Fruit fly (Drosophila melanogaster) whole organism, embryonic: ENCODE results near the gene Doc1.

Source experiments
- ATbp ChIP-seq: fragments of 200-800 bp; sonication (Bioruptor generic); optimal IDR thresholded peaks from 2 replicates; lab custom pipeline; 2017; ENCODE audit warnings: missing biosample characterization, mild to moderate bottlenecking, missing genetic modification characterization, missing genetic modification reagents
- Adf1 ChIP-seq: fragments of 200-800 bp; sonication (Bioruptor generic); IDR thresholded peaks from 2 replicates; pipeline ENCODE4 v1.3.6; 2022; ENCODE audit warnings: missing biosample characterization, missing genetic modification characterization
- Aef1 ChIP-seq: fragments of 200-800 bp; sonication (Bioruptor generic); IDR thresholded peaks from 3 replicates; pipeline ENCODE4 v1.3.6; 2022; ENCODE audit warnings: missing biosample characterization, missing genetic modification characterization
- Atf-2 ChIP-seq: fragments of 200-800 bp; sonication (Bioruptor generic); optimal IDR thresholded peaks from 2 replicates; lab custom pipeline; 2016; ENCODE audit warnings: missing biosample characterization, missing genetic modification characterization
- Bgb ChIP-seq: fragments of 200-800 bp; sonication (Bioruptor generic); IDR thresholded peaks from 2 replicates; pipeline ENCODE4 v1.3.6; 2022; ENCODE audit warnings: missing biosample characterization, missing genetic modification characterization; ENCODE audit not compliant: partially characterized antibody
- Bteb2 ChIP-seq: fragments of 200-800 bp; sonication (Bioruptor generic); optimal IDR thresholded peaks from 2 replicates; lab custom pipeline; 2016; ENCODE audit warnings: missing biosample characterization, missing genetic modification characterization
- CG10274 ChIP-seq: fragments of 200-800 bp; sonication (Bioruptor generic); optimal IDR thresholded peaks from 3 replicates; lab custom pipeline; 2017; ENCODE audit warnings: missing biosample characterization, mild to moderate bottlenecking, missing genetic modification characterization
- CG10462 ChIP-seq: fragments of 200-800 bp; sonication (Bioruptor generic); optimal IDR thresholded peaks from 2 replicates; lab custom pipeline; 2016; ENCODE audit warnings: missing biosample characterization, missing genetic modification characterization
- CG11695 ChIP-seq: fragments of 200-800 bp; sonication (Bioruptor generic); IDR thresholded peaks from 3 replicates; pipeline ENCODE4 v1.3.6; 2022; ENCODE audit warnings: missing biosample characterization, missing genetic modification characterization
- CG12659 ChIP-seq: fragments of 200-800 bp; sonication (Bioruptor generic); optimal IDR thresholded peaks from 3 replicates; lab custom pipeline; 2017; ENCODE audit warnings: mild to moderate bottlenecking, missing biosample characterization, missing genetic modification reagents, missing genetic modification characterization
- CG14441 ChIP-seq: fragments of 200-800 bp; sonication (Bioruptor generic); IDR thresholded peaks from 2 replicates; pipeline ENCODE4 v1.3.6; 2022; ENCODE audit warnings: missing biosample characterization, missing genetic modification characterization
- CG17829 ChIP-seq: fragments of 200-800 bp; optimal IDR thresholded peaks from 2 replicates; lab custom pipeline; 2019; ENCODE audit warnings: missing biosample characterization, mild to moderate bottlenecking, missing genetic modification characterization, moderate library complexity
- CG1832 ChIP-seq: fragments of 200-800 bp; sonication (Bioruptor generic); optimal IDR thresholded peaks from 2 replicates; lab custom pipeline; 2017; ENCODE audit warnings: missing biosample characterization, mild to moderate bottlenecking, missing genetic modification characterization, inconsistent platforms
- CG18599 ChIP-seq: fragments of 200-800 bp; sonication (Bioruptor generic); optimal IDR thresholded peaks from 3 replicates; lab custom pipeline; 2017; ENCODE audit warnings: missing biosample characterization, missing genetic modification characterization, mild to moderate bottlenecking, moderate library complexity, missing genetic modification reagents
- CG31224 ChIP-seq: fragments of 200-800 bp; sonication (Bioruptor generic); IDR thresholded peaks from 2 replicates; pipeline ENCODE4 v1.3.6; 2022; ENCODE audit warnings: missing biosample characterization, missing genetic modification characterization
- CG34224 ChIP-seq: fragments of 200-800 bp; sonication (Bioruptor generic); IDR thresholded peaks from 3 replicates; pipeline ENCODE4 v1.3.6; 2022; ENCODE audit warnings: missing biosample characterization, missing genetic modification characterization; ENCODE audit not compliant: partially characterized antibody
- CG3838 ChIP-seq: fragments of 200-800 bp; sonication (Bioruptor generic); optimal IDR thresholded peaks from 3 replicates; lab custom pipeline; 2016; ENCODE audit warnings: missing biosample characterization, missing genetic modification characterization
- CG43689 ChIP-seq: fragments of 200-800 bp; sonication (Bioruptor generic); IDR thresholded peaks from 2 replicates; pipeline ENCODE4 v1.3.6; 2022; ENCODE audit warnings: missing biosample characterization, missing genetic modification characterization
- CG6254 ChIP-seq: fragments of 200-800 bp; sonication (Bioruptor generic); optimal IDR thresholded peaks from 3 replicates; lab custom pipeline; 2017; ENCODE audit warnings: mild to moderate bottlenecking, missing biosample characterization, missing genetic modification reagents, missing genetic modification characterization
- CG7372 ChIP-seq: fragments of 200-800 bp; sonication (Bioruptor generic); IDR thresholded peaks from 2 replicates; pipeline ENCODE4 v1.3.6; 2022; ENCODE audit warnings: missing biosample characterization, missing genetic modification characterization
- CG8924 ChIP-seq: fragments of 200-800 bp; optimal IDR thresholded peaks from 3 replicates; lab custom pipeline; 2019; ENCODE audit warnings: missing biosample characterization, mild to moderate bottlenecking, missing genetic modification characterization, moderate library complexity
- CG9876 ChIP-seq: fragments of 200-800 bp; sonication (Bioruptor generic); optimal IDR thresholded peaks from 2 replicates; lab custom pipeline; 2016; ENCODE audit warnings: missing biosample characterization, missing genetic modification characterization
- Dek ChIP-seq: fragments of 200-800 bp; sonication (Bioruptor generic); optimal IDR thresholded peaks from 3 replicates; lab custom pipeline; 2019; ENCODE audit warnings: missing biosample characterization, mild to moderate bottlenecking, missing genetic modification characterization, moderate library complexity
- HHEX ChIP-seq: fragments of 200-800 bp; sonication (Bioruptor generic); optimal IDR thresholded peaks from 3 replicates; lab custom pipeline; 2017; ENCODE audit warnings: missing biosample characterization, mild to moderate bottlenecking, missing genetic modification characterization, missing genetic modification reagents
- HLH4C ChIP-seq: fragments of 200-800 bp; sonication (Bioruptor generic); IDR thresholded peaks from 3 replicates; pipeline ENCODE4 v1.3.6; 2022; ENCODE audit warnings: missing biosample characterization, missing genetic modification characterization; ENCODE audit not compliant: partially characterized antibody
- Lhr ChIP-seq: fragments of 200-800 bp; sonication (Bioruptor generic); optimal IDR thresholded peaks from 3 replicates; lab custom pipeline; 2017; ENCODE audit warnings: mild to moderate bottlenecking, missing biosample characterization, missing genetic modification reagents, missing genetic modification characterization
- Med ChIP-seq: fragments of 200-800 bp; sonication (Bioruptor generic); peaks from one replicate; lab custom pipeline; 2016; ENCODE audit warnings: missing biosample characterization, missing genetic modification characterization, mild to moderate bottlenecking, inconsistent platforms, moderate library complexity
- Oli ChIP-seq: fragments of 200-800 bp; sonication (Bioruptor generic); optimal IDR thresholded peaks from 2 replicates; lab custom pipeline; 2018; ENCODE audit warnings: missing biosample characterization, mild to moderate bottlenecking, missing genetic modification characterization, moderate library complexity
- Poxn ChIP-seq: fragments of 200-800 bp; sonication (Bioruptor generic); IDR thresholded peaks from 2 replicates; pipeline ENCODE4 v1.3.6; 2022; ENCODE audit warnings: missing biosample characterization, missing genetic modification characterization
- Rfx ChIP-seq: fragments of 200-800 bp; sonication (Bioruptor generic); IDR thresholded peaks from 2 replicates; pipeline ENCODE4 v1.3.6; 2022; ENCODE audit warnings: missing biosample characterization, missing genetic modification characterization
- Sox100B ChIP-seq: fragments of 200-800 bp; sonication (Bioruptor generic); optimal IDR thresholded peaks from 3 replicates; lab custom pipeline; 2018; ENCODE audit warnings: missing biosample characterization, mild to moderate bottlenecking, missing genetic modification characterization
- Sry-δ ChIP-seq: fragments of 200-800 bp; sonication (Bioruptor generic); optimal IDR thresholded peaks from 2 replicates; lab custom pipeline; 2016; ENCODE audit warnings: missing biosample characterization, missing genetic modification characterization
- Vsx1 ChIP-seq: fragments of 200-800 bp; sonication (Bioruptor generic); optimal IDR thresholded peaks from 2 replicates; lab custom pipeline; 2017; ENCODE audit warnings: missing biosample characterization, mild to moderate bottlenecking, missing genetic modification characterization, missing genetic modification reagents
- Xbp1 ChIP-seq: fragments of 200-800 bp; sonication (Bioruptor generic); optimal IDR thresholded peaks from 3 replicates; lab custom pipeline; 2016; ENCODE audit warnings: missing biosample characterization, mild to moderate bottlenecking, missing genetic modification characterization
- amos ChIP-seq: fragments of 200-800 bp; sonication (Bioruptor generic); IDR thresholded peaks from 2 replicates; pipeline ENCODE4 v1.3.6; 2022; ENCODE audit warnings: missing biosample characterization, missing genetic modification characterization; ENCODE audit not compliant: partially characterized antibody
- chm ChIP-seq: fragments of 200-800 bp; sonication (Bioruptor generic); IDR thresholded peaks from 2 replicates; pipeline ENCODE4 v1.3.6; 2022; ENCODE audit warnings: missing biosample characterization, missing genetic modification characterization
- dmrt99B ChIP-seq: fragments of 200-800 bp; sonication (Bioruptor generic); optimal IDR thresholded peaks from 2 replicates; lab custom pipeline; 2018; ENCODE audit warnings: missing biosample characterization, mild to moderate bottlenecking, missing genetic modification characterization, moderate library complexity
- ftz-f1 ChIP-seq: fragments of 200-800 bp; sonication (Bioruptor generic); optimal IDR thresholded peaks from 2 replicates; lab custom pipeline; 2016; ENCODE audit warnings: missing biosample characterization, missing genetic modification characterization
- gcm ChIP-seq: fragments of 200-800 bp; sonication (Bioruptor generic); optimal IDR thresholded peaks from 2 replicates; lab custom pipeline; 2019; ENCODE audit warnings: missing biosample characterization, mild to moderate bottlenecking, missing genetic modification characterization, moderate library complexity
- oc ChIP-seq: fragments of 200-800 bp; sonication (Bioruptor generic); optimal IDR thresholded peaks from 2 replicates; lab custom pipeline; 2018; ENCODE audit warnings: missing biosample characterization, mild to moderate bottlenecking, missing genetic modification characterization, moderate library complexity
- odd ChIP-seq: fragments of 200-800 bp; sonication (Bioruptor generic); optimal IDR thresholded peaks from 2 replicates; lab custom pipeline; 2017; ENCODE audit warnings: missing biosample characterization, mild to moderate bottlenecking, missing genetic modification characterization
- pho ChIP-seq: fragments of 200-800 bp; sonication (Bioruptor generic); optimal IDR thresholded peaks from 2 replicates; lab custom pipeline; 2016; ENCODE audit warnings: missing biosample characterization, missing genetic modification characterization
- prd ChIP-seq, 3 experiments: fragments of >200 bp in 2 of 3; fragments of 200-800 bp in 1 of 3; sonication (Bioruptor generic) in 1 of 3; optimal IDR thresholded peaks in 2 of 3; IDR thresholded peaks in 1 of 3; 2 replicates in 2 of 3; 3 replicates in 1 of 3; pipeline versions ENCODE4 v1.3.6 to Lab custom; 2017 to 2022; ENCODE audit warnings: missing biosample characterization in 1 of 3, missing genetic modification characterization in 1 of 3
- shn ChIP-seq: fragments of 200-800 bp; sonication (Bioruptor generic); optimal IDR thresholded peaks from 3 replicates; lab custom pipeline; 2016; ENCODE audit warnings: missing biosample characterization, missing genetic modification characterization
- tio ChIP-seq: fragments of 200-800 bp; sonication (Bioruptor generic); optimal IDR thresholded peaks from 2 replicates; lab custom pipeline; 2017; ENCODE audit warnings: missing biosample characterization, missing genetic modification characterization, inconsistent platforms
- tup ChIP-seq: fragments of 200-800 bp; sonication (Bioruptor generic); optimal IDR thresholded peaks from 2 replicates; lab custom pipeline; 2016; ENCODE audit warnings: missing biosample characterization, mild to moderate bottlenecking, missing genetic modification characterization, moderate library complexity
- wor ChIP-seq: fragments of 200-800 bp; sonication (Bioruptor generic); IDR thresholded peaks from 2 replicates; pipeline ENCODE4 v1.3.6; 2022; ENCODE audit warnings: missing biosample characterization, missing genetic modification characterization
- z ChIP-seq: fragments of 200-800 bp; sonication (Bioruptor generic); IDR thresholded peaks from 3 replicates; pipeline ENCODE4 v1.3.6; 2022; ENCODE audit warnings: missing biosample characterization, missing genetic modification characterization

Gene Doc1

dm6 chr3L:9033999-9034626, 7.1 kb upstream of the Doc1 start (continued):
- no peak for TF ChIP-seq shn (GFP tag; lab: Kevin White, UChicago)
- no peak for TF ChIP-seq amos (GFP tag; lab: Robert Waterston, UW)
- no peak for TF ChIP-seq ftz-f1 (GFP tag; lab: Kevin White, UChicago)
- no peak for TF ChIP-seq HLH4C (GFP tag; lab: Robert Waterston, UW)
- 0 out of 2 replicates have a peak, but pooled peaks have one; percentile 26 for TF ChIP-seq Rfx (GFP tag; lab: Robert Waterston, UW)
- TF ChIP-seq CG1832, result no peak
- no peak for TF ChIP-seq oc
- TF ChIP-seq Atf-2 (GFP tag; lab: Kevin White, UChicago), result peak; percentile 26
- TF ChIP-seq CG12659 (GFP tag; lab: Kevin White, UChicago), result no peak
- peak; percentile 53; the same call in 1 of the 3 replicates for TF ChIP-seq z (GFP tag; lab: Robert Waterston, UW)
- TF ChIP-seq CG31224, result peak; percentile 18; the same call in 1 of the 2 replicates
- peak; percentile 45 for TF ChIP-seq CG8924 (tag; lab: Kevin White, UChicago)
- no peak for TF ChIP-seq Poxn
- peak; percentile 67 for TF ChIP-seq CG18599
- TF ChIP-seq dmrt99B (tag; lab: Kevin White, UChicago), result peak; percentile 81
- peak; percentile 59; the same call in 1 of the 2 replicates for TF ChIP-seq CG43689 (GFP tag; lab: Robert Waterston, UW)
- no peak for TF ChIP-seq ATbp (GFP tag; lab: Kevin White, UChicago)
- TF ChIP-seq gcm (GFP tag; lab: Kevin White, UChicago), result no peak
- TF ChIP-seq Dek, result no peak
- peak; percentile 85 for TF ChIP-seq Med
- no peak for TF ChIP-seq odd (GFP tag; lab: Kevin White, UChicago)
- no peak for TF ChIP-seq Lhr (GFP tag; lab: Kevin White, UChicago)
- peak; percentile 31; the same call in 1 of the 2 replicates for TF ChIP-seq chm (GFP tag; lab: Robert Waterston, UW)
- TF ChIP-seq HHEX (GFP tag; lab: Kevin White, UChicago), result peak; percentile 31
- TF ChIP-seq CG6254 (GFP tag; lab: Kevin White, UChicago), result peak; percentile 67
- no peak for TF ChIP-seq tio (GFP tag; lab: Kevin White, UChicago)
- peak; percentile 43 for TF ChIP-seq Xbp1
- peak; percentile 43; the same call in 1 of the 2 replicates for TF ChIP-seq wor (GFP tag; lab: Robert Waterston, UW)
- peak; percentile 8 for TF ChIP-seq CG10274 (GFP tag; lab: Kevin White, UChicago)
- TF ChIP-seq Adf1 (GFP tag; lab: Robert Waterston, UW), result no peak
- TF ChIP-seq CG10462 (GFP tag; lab: Kevin White, UChicago), result no peak
- TF ChIP-seq prd (optimal IDR thresholded peaks at IDR 0.05; lab: Kevin White, UChicago), result no peak
- peak; percentile 91 for TF ChIP-seq prd (GFP tag; IDR thresholded peaks at IDR 0.05; lab: Robert Waterston, UW)
- TF ChIP-seq CG17829 (tag; lab: Kevin White, UChicago), result peak; percentile 77
- TF ChIP-seq Sry-δ (GFP tag; lab: Kevin White, UChicago), result peak; percentile 33
- peak; percentile 70 for TF ChIP-seq CG14441
- TF ChIP-seq CG34224 (GFP tag; lab: Robert Waterston, UW), result no peak
- TF ChIP-seq Aef1 (GFP tag; lab: Robert Waterston, UW), result peak; percentile 48; the same call in 2 of the 3 replicates
- TF ChIP-seq CG7372 (GFP tag; lab: Robert Waterston, UW), result peak; percentile 17
- 0 out of 3 replicates have a peak, but pooled peaks have one; percentile 52 for TF ChIP-seq CG11695 (GFP tag; lab: Robert Waterston, UW)
- peak; percentile 63 for TF ChIP-seq Oli (tag; lab: Kevin White, UChicago)
- no peak for TF ChIP-seq tup
- TF ChIP-seq pho (GFP tag; lab: Kevin White, UChicago), result no peak
- no peak for TF ChIP-seq CG3838 (GFP tag; lab: Kevin White, UChicago)
- no peak for TF ChIP-seq Bteb2 (GFP tag; lab: Kevin White, UChicago)
- TF ChIP-seq Sox100B (GFP tag; lab: Kevin White, UChicago), result peak; percentile 74
- TF ChIP-seq CG9876 (GFP tag; lab: Kevin White, UChicago), result no peak
- no peak for TF ChIP-seq Bgb (GFP tag; lab: Robert Waterston, UW)
- no peak for TF ChIP-seq Vsx1 (GFP tag; lab: Kevin White, UChicago)
